Worm (Caenorhabditis elegans) whole organism, L1 larva: ENCODE measurements around the gene K11D9.3.

ENCODE experiments used
- unc-130 ChIP-seq: fragments of 150-350 bp; optimal IDR thresholded peaks from 2 replicates; lab custom pipeline; 2017; ENCODE audit warnings: missing biosample characterization, missing genetic modification characterization, inconsistent platforms
- zag-1 ChIP-seq: fragments of 150-350 bp; optimal IDR thresholded peaks from 2 replicates; lab custom pipeline; 2014; ENCODE audit warnings: missing biosample characterization, missing genetic modification characterization

- no peak for TF ChIP-seq unc-130 (tag; lab: Kevin White, UChicago)
- no peak for TF ChIP-seq zag-1 (tag; lab: Kevin White, UChicago)
These were observed 10.8 kb downstream of the K11D9.3 start for ce11 chrIII:10791233-10791632.
